Worm (Caenorhabditis elegans): ENCODE measurements around the gene col-168.

The col-168 gene

DNA sequence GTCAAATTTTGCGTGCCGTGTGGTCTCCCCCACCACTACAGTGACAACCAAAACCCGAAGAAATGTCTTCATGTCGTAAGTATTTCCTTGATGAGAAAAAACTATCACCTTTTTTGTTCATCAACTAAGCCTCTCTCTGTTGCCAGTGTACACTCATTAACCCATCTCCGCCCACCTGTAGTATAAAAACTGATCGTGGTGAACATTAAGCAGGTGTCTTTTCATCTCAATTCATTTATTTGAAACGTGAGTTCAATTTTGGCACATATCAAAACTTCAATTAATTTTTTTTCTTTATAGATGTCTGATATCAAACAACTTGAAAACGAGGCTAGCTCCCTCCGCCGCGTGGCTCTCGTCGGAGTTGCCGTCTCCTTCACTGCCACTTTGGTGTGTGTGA is 5.2 kb downstream of the col-168 start, which contains the start of gene col-170:
TSS of gene col-170 (plus strand) at position 301 of the 400 bp plus-strand sequence.
- TF ChIP-seq ref-1 (GFP tag; conservative IDR thresholded peaks at IDR 0.05) = no peak
- TF ChIP-seq tab-1 (GFP tag; IDR thresholded peaks at IDR 0.05) = no peak
- TF ChIP-seq med-1 (GFP tag; optimal IDR thresholded peaks at IDR 0.05; ENCODE audit: insufficient read depth) = no peak

DNA sequence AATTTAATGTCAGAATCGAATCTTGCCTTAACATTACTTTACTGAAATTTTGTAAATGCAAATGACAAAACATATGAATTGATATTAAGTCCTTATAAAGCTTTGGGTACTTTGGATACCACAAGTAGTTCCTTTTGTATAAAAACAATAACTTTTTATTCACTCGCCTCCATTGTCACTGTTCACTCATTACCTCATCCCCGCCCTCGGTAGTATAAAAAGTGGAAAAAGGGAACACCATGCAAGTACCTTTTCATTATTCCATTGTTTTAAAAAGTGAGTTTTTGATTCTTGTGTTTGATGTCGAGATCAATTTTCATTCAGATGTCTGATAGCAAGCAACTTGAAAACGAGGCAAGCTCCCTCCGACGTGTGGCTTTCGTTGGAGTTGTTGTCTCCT is 7.8 kb downstream of the col-168 start, which contains the start of gene col-171:
TSS of gene col-171 (plus strand) at position 301 of the 400 bp plus-strand sequence.
- no peak for TF ChIP-seq flt-1 (GFP tag; IDR thresholded peaks at IDR 0.05)
- TF ChIP-seq klf-2 (GFP tag; conservative IDR thresholded peaks at IDR 0.05) = no peak

DNA sequence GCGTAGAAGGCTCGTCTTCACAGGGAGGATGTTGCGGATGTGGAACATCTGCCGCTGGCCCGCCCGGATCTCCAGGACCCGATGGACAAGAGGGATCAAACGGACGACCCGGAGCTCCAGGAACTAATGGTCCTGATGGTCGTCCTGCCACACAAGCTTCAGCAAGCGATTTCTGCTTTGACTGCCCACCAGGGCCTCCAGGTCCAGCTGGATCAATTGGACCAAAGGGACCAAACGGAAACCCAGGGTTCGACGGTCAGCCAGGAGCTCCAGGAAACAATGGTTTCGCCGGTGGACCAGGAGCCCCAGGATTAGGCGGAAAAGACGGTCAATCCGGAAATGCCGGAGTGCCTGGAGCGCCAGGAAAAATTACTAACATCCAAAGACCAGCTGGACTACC is 8.4 kb downstream of the col-168 start:
- no peak for TF ChIP-seq cog-1 (tag; optimal IDR thresholded peaks at IDR 0.05)
- no peak for TF ChIP-seq ztf-29 (GFP tag; IDR thresholded peaks at IDR 0.05)
- no peak for TF ChIP-seq ztf-23 (GFP tag; IDR thresholded peaks at IDR 0.05)
- TF ChIP-seq flt-1 (GFP tag; IDR thresholded peaks at IDR 0.05) = no peak
- TF ChIP-seq tab-1 (GFP tag; IDR thresholded peaks at IDR 0.05) = no peak
- TF ChIP-seq klf-2 (GFP tag; conservative IDR thresholded peaks at IDR 0.05) = no peak
- no peak for TF ChIP-seq T22C8.4 (GFP tag; IDR thresholded peaks at IDR 0.05)
- no peak for TF ChIP-seq ref-1 (GFP tag; conservative IDR thresholded peaks at IDR 0.05)
- TF ChIP-seq med-1 (GFP tag; optimal IDR thresholded peaks at IDR 0.05; ENCODE audit: insufficient read depth) = no peak

DNA sequence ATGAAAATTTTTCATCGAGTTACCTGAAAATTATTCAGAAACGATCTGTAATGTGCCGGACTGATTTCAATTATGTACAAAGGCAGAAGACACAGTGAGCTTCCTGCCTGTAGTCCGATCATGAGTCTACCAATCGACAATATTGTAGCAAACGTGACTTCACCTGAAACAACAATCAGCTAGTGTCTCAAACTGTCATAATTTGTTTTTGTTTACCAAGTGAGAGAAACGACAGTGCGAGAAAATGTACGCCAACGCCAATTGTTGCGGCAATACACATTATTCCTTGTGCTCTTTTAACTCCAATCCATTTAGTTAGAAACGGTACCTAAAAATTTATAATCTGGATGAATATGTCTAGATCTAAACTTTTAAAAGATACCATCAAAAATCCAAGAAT is 11.2 kb downstream of the col-168 start:
- TF ChIP-seq flt-1 (GFP tag; IDR thresholded peaks at IDR 0.05) (no peak), cog-1 (tag; optimal IDR thresholded peaks at IDR 0.05) (no peak), ref-1 (GFP tag; conservative IDR thresholded peaks at IDR 0.05) (no peak), med-1 (GFP tag; optimal IDR thresholded peaks at IDR 0.05; ENCODE audit: insufficient read depth) (no peak)

DNA sequence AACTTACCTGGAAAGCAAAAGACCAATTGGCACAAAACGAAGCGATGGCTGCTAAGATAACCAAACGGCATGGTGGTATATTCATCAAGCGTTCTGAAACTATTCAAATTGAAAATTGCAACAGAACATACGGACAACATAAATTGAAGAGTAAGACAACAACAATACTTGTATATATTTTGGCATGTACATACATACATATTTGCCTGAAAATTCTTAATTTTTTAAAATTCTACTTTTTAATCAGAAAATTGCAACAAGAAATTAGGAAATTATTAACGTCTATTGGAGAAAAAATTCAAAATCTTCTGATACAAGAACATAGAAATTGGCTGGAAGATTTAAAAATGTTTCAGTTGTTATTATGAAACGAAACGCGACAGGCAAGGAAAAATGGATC is 11.8 kb downstream of the col-168 start, which contains the start of gene C03B1.13:
TSS of gene C03B1.13 (minus strand) at position 101 of the 400 bp plus-strand sequence.
- TF ChIP-seq cog-1 (tag; optimal IDR thresholded peaks at IDR 0.05) (no peak), flt-1 (GFP tag; IDR thresholded peaks at IDR 0.05) (no peak), ref-1 (GFP tag; conservative IDR thresholded peaks at IDR 0.05) (no peak), klf-2 (GFP tag; conservative IDR thresholded peaks at IDR 0.05) (no peak), T22C8.4 (GFP tag; IDR thresholded peaks at IDR 0.05) (no peak), ztf-23 (GFP tag; IDR thresholded peaks at IDR 0.05) (no peak), med-1 (GFP tag; optimal IDR thresholded peaks at IDR 0.05; ENCODE audit: insufficient read depth) (no peak)

DNA sequence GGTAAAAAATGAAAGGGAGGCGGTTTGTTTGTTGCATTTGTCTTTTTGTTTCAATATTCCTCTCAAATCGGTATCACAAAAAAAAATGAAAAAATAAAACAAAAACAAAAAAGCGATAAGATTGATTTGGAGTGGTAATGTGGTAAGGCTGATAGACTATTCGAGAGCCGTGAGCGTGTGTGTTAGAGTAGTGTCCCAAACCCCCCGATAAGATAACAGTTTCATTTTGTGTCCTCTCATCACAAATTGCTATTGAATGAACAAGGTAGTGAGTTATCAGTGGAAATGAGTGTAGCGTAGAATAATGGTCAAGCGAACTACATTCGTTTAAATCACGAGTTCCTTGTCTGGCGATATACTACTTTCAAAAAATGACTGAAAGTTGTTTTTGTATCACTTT is 12.3 kb downstream of the col-168 start:
- TF ChIP-seq T22C8.4 (GFP tag; IDR thresholded peaks at IDR 0.05) = no peak
- no peak for TF ChIP-seq ref-1 (GFP tag; conservative IDR thresholded peaks at IDR 0.05)
- no peak for TF ChIP-seq med-1 (GFP tag; optimal IDR thresholded peaks at IDR 0.05; ENCODE audit: insufficient read depth)
- TF ChIP-seq klf-2 (GFP tag; conservative IDR thresholded peaks at IDR 0.05) = no peak
- no peak for TF ChIP-seq cog-1 (tag; optimal IDR thresholded peaks at IDR 0.05)
- no peak for TF ChIP-seq tab-1 (GFP tag; IDR thresholded peaks at IDR 0.05)

DNA sequence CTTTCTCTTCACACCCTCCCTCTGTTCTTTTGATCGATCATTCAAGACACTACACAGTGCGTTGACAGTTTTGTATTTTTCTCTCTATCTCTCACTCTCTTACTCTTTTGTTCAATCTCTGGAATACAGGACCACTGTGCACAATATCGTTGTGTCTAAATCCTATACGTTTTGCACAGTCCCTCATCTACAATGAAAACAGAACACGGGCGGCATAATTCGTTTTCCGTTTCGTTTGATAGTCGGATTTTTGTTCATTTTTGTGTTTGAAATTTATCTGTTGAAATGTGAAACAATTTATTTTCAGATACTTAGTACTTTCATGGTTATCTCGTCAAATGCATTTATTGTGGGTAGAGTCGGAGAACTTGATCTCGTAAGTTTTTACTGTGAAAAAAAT is 15.3 kb downstream of the col-168 start, which contains the start of gene C03B1.7:
TSS of gene C03B1.7 (plus strand) at position 301 of the 400 bp plus-strand sequence.
- TF ChIP-seq tab-1 (GFP tag; IDR thresholded peaks at IDR 0.05) = no peak
- TF ChIP-seq klf-2 (GFP tag; conservative IDR thresholded peaks at IDR 0.05) = no peak
- TF ChIP-seq ztf-23 (GFP tag; IDR thresholded peaks at IDR 0.05) = no peak
- TF ChIP-seq T22C8.4 (GFP tag; IDR thresholded peaks at IDR 0.05) = no peak
- no peak for TF ChIP-seq ref-1 (GFP tag; conservative IDR thresholded peaks at IDR 0.05)
- TF ChIP-seq ztf-29 (GFP tag; IDR thresholded peaks at IDR 0.05) = no peak
- no peak for TF ChIP-seq med-1 (GFP tag; optimal IDR thresholded peaks at IDR 0.05; ENCODE audit: insufficient read depth)

DNA sequence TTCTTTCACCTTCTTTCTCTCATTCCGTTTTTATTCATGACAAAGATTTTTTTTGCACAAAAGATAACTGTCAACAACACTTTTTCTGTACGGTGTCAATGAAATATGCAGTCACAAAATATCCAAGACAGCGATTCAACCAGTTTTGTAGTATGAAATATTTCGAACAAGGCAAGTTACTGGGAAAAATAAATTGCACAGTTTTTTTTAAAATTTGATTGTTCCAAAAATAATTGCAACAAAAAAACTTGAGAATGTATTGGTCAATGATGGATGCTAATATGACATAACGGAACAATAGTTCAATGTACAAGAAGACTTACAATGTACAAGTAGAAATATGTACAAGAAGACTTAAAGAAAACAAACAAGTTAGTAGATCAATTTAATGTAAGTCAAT is 19.6 kb downstream of the col-168 start:
- TF ChIP-seq cog-1 (tag; optimal IDR thresholded peaks at IDR 0.05) (no peak), med-1 (GFP tag; optimal IDR thresholded peaks at IDR 0.05; ENCODE audit: insufficient read depth) (no peak), klf-2 (GFP tag; conservative IDR thresholded peaks at IDR 0.05) (no peak), tab-1 (GFP tag; IDR thresholded peaks at IDR 0.05) (no peak), T22C8.4 (GFP tag; IDR thresholded peaks at IDR 0.05) (no peak), flt-1 (GFP tag; IDR thresholded peaks at IDR 0.05) (no peak), ztf-29 (GFP tag; IDR thresholded peaks at IDR 0.05) (no peak), ztf-23 (GFP tag; IDR thresholded peaks at IDR 0.05) (no peak), ref-1 (GFP tag; conservative IDR thresholded peaks at IDR 0.05) (no peak)

DNA sequence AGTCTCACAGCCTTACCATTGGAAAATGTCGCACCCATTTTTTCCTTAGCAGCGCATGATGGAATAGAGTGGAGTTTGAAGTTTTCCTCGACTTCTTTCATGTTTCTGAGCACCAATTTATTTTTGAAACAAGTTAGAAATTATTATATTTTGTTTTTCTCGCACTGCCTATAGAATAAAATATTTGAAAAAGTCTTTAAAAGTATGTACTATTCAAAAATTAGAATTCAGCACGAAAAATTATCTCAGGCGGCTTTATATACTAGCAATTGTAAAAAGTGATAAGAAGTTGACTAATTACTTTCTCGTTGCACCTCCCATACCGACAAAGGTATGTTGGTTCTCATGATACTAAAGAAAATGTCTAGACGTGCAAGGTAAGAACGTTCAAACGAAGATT is 20.8 kb downstream of the col-168 start, which contains the start of gene C03B1.9:
TSS of gene C03B1.9 (minus strand) at position 101 of the 400 bp plus-strand sequence.
- no peak for TF ChIP-seq ztf-29 (GFP tag; IDR thresholded peaks at IDR 0.05)
- no peak for TF ChIP-seq flt-1 (GFP tag; IDR thresholded peaks at IDR 0.05)

DNA sequence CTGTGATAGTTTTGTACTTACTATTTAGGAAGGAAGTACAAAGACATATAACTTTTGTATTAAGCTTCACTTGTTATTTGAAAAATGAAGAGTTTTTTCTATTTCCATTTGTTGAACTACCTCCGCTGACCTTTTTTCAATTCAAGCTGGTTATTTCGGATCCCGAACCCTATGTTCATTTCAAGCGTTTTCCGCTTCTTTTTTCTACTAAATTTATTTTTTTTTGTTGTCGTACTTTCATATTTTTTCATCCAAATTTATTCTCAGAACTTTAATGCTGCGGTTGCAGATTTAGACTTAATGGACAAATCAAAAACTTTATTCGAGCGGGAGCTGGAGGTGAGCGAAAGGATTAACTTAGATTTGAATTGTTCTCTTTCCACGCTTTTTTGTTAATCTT is 23.8 kb downstream of the col-168 start, which contains the start of gene C03B1.6:
TSS of gene C03B1.6 (plus strand) at position 301 of the 400 bp plus-strand sequence.
- TF ChIP-seq ztf-29 (GFP tag; IDR thresholded peaks at IDR 0.05) = no peak
- TF ChIP-seq med-1 (GFP tag; optimal IDR thresholded peaks at IDR 0.05; ENCODE audit: insufficient read depth) = no peak
- TF ChIP-seq ref-1 (GFP tag; conservative IDR thresholded peaks at IDR 0.05) = no peak
- no peak for TF ChIP-seq T22C8.4 (GFP tag; IDR thresholded peaks at IDR 0.05)
- TF ChIP-seq cog-1 (tag; optimal IDR thresholded peaks at IDR 0.05) = no peak

DNA sequence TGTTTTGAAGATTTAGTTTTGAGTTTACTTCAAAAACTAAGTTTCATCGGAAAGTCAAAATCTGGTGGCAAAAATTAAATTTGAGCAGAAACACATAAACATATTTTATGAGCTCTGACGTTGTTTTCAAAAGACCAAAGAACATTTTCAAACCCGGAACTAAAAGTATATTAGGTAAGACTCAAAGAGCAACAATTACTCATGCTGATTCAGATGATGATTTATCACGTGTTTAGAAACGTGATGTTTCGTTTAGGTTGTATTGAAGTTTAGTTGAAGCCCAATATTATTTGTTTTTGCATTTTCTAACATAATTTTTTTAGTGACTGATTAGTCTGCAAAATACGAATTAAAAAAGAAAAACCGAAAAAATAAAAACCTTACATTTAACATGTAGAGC is 27.6 kb downstream of the col-168 start:
- TF ChIP-seq T22C8.4 (GFP tag; IDR thresholded peaks at IDR 0.05) (no peak), ztf-23 (GFP tag; IDR thresholded peaks at IDR 0.05) (no peak), tab-1 (GFP tag; IDR thresholded peaks at IDR 0.05) (no peak), ref-1 (GFP tag; conservative IDR thresholded peaks at IDR 0.05) (no peak), ztf-29 (GFP tag; IDR thresholded peaks at IDR 0.05) (no peak), cog-1 (tag; optimal IDR thresholded peaks at IDR 0.05) (no peak), med-1 (GFP tag; optimal IDR thresholded peaks at IDR 0.05; ENCODE audit: insufficient read depth) (no peak), flt-1 (GFP tag; IDR thresholded peaks at IDR 0.05) (no peak), klf-2 (GFP tag; conservative IDR thresholded peaks at IDR 0.05) (no peak)

All from whole organism, midembryonic.